Fruit fly (Drosophila melanogaster) whole organism, embryonic: ENCODE data around the gene CG33158.

ENCODE experiments used
- Abd-B ChIP-seq: fragments of 200-800 bp; sonication (Bioruptor generic); optimal IDR thresholded peaks from 2 replicates; lab custom pipeline; 2018; ENCODE audit warnings: missing biosample characterization, mild to moderate bottlenecking, missing genetic modification characterization, moderate library complexity
- Awh ChIP-seq: fragments of 200-800 bp; sonication (Bioruptor generic); IDR thresholded peaks from 2 replicates; pipeline ENCODE4, ENCODE4 v1.3.6; 2022; ENCODE audit warnings: missing biosample characterization, missing genetic modification characterization
- Blimp-1 ChIP-seq: fragments of 200-800 bp; sonication (Bioruptor generic); optimal IDR thresholded peaks from 3 replicates; lab custom pipeline; 2018; ENCODE audit warnings: missing biosample characterization, missing genetic modification characterization, mild to moderate bottlenecking, moderate library complexity, missing genetic modification reagents
- CG10543 ChIP-seq: fragments of 200-800 bp; sonication (Bioruptor generic); optimal IDR thresholded peaks from 3 replicates; lab custom pipeline; 2017; ENCODE audit warnings: missing biosample characterization, mild to moderate bottlenecking, missing genetic modification characterization, moderate library complexity
- CG10979 ChIP-seq: fragments of 200-800 bp; sonication (Bioruptor generic); optimal IDR thresholded peaks from 2 replicates; lab custom pipeline; 2018; ENCODE audit warnings: missing biosample characterization, mild to moderate bottlenecking, missing genetic modification characterization, moderate library complexity
- CG11456 ChIP-seq: fragments of 200-800 bp; sonication (Bioruptor generic); IDR thresholded peaks from 3 replicates; pipeline ENCODE4 v1.3.6; 2022; ENCODE audit warnings: missing biosample characterization, missing genetic modification characterization
- CG11696 ChIP-seq: fragments of 200-800 bp; sonication (Bioruptor generic); IDR thresholded peaks from 2 replicates; pipeline ENCODE4 v1.3.6; 2022; ENCODE audit warnings: missing biosample characterization, missing genetic modification characterization
- CG16813 ChIP-seq: fragments of 200-800 bp; sonication (Bioruptor generic); IDR thresholded peaks from 3 replicates; pipeline ENCODE4 v1.3.6; 2022; ENCODE audit warnings: missing biosample characterization, missing genetic modification characterization; ENCODE audit not compliant: partially characterized antibody
- CG17359 ChIP-seq: fragments of 200-800 bp; sonication (Bioruptor generic); optimal IDR thresholded peaks from 3 replicates; lab custom pipeline; 2018; ENCODE audit warnings: missing biosample characterization, mild to moderate bottlenecking, missing genetic modification characterization, moderate library complexity
- CG18262 ChIP-seq: fragments of 200-800 bp; optimal IDR thresholded peaks from 3 replicates; lab custom pipeline; 2019; ENCODE audit warnings: missing biosample characterization, mild to moderate bottlenecking, missing genetic modification characterization, moderate library complexity
- CG2875 ChIP-seq: fragments of 200-800 bp; sonication (Bioruptor generic); optimal IDR thresholded peaks from 2 replicates; lab custom pipeline; 2017; ENCODE audit warnings: missing biosample characterization, mild to moderate bottlenecking, missing genetic modification characterization, missing genetic modification reagents
- CG31365 ChIP-seq: fragments of 200-800 bp; sonication (Bioruptor generic); optimal IDR thresholded peaks from 2 replicates; lab custom pipeline; 2018; ENCODE audit warnings: missing biosample characterization, mild to moderate bottlenecking, missing genetic modification characterization
- CG31388 ChIP-seq: fragments of 200-800 bp; sonication (Bioruptor generic); optimal IDR thresholded peaks from 2 replicates; lab custom pipeline; 2016; ENCODE audit warnings: missing biosample characterization, missing genetic modification characterization
- CG3847 ChIP-seq: fragments of 200-800 bp; sonication (Bioruptor generic); IDR thresholded peaks from 2 replicates; pipeline ENCODE4 v1.3.6; 2022; ENCODE audit warnings: missing biosample characterization, missing genetic modification characterization
- CG4360 ChIP-seq: fragments of 200-800 bp; sonication (Bioruptor generic); IDR thresholded peaks from 2 replicates; pipeline ENCODE4 v1.3.6; 2022; ENCODE audit warnings: missing biosample characterization, missing genetic modification characterization
- CG4424 ChIP-seq: fragments of 200-800 bp; sonication (Bioruptor generic); optimal IDR thresholded peaks from 3 replicates; lab custom pipeline; 2016; ENCODE audit warnings: missing biosample characterization, missing genetic modification characterization
- CG4820 ChIP-seq: fragments of 200-800 bp; sonication (Bioruptor generic); optimal IDR thresholded peaks from 3 replicates; lab custom pipeline; 2016; ENCODE audit warnings: missing biosample characterization, missing genetic modification characterization
- CG6175 ChIP-seq: fragments of 200-800 bp; sonication (Bioruptor generic); IDR thresholded peaks from 3 replicates; pipeline ENCODE4 v1.3.6; 2022; ENCODE audit warnings: missing biosample characterization, missing genetic modification characterization
- CG7357 ChIP-seq: fragments of 200-800 bp; sonication (Bioruptor generic); IDR thresholded peaks from 3 replicates; pipeline ENCODE4 v1.3.6; 2022; ENCODE audit warnings: missing biosample characterization, missing genetic modification characterization
- CG9727 ChIP-seq: fragments of 200-800 bp; sonication (Bioruptor generic); optimal IDR thresholded peaks from 3 replicates; lab custom pipeline; 2017; ENCODE audit warnings: missing biosample characterization, mild to moderate bottlenecking, missing genetic modification characterization
- CG9817 ChIP-seq: fragments of 200-800 bp; sonication (Bioruptor generic); optimal IDR thresholded peaks from 2 replicates; lab custom pipeline; 2018; ENCODE audit warnings: missing biosample characterization, mild to moderate bottlenecking, missing genetic modification characterization, moderate library complexity
- HLH3B ChIP-seq: fragments of 200-800 bp; sonication (Bioruptor generic); IDR thresholded peaks from 2 replicates; pipeline ENCODE4 v1.3.6; 2022; ENCODE audit warnings: missing biosample characterization, missing genetic modification characterization
- Hr51 ChIP-seq, 2 experiments: fragments of 200-800 bp; sonication (Bioruptor generic); optimal IDR thresholded peaks; 2 replicates in 1 of 2; 3 replicates in 1 of 2; lab custom pipeline; 2016 to 2018; ENCODE audit warnings: missing biosample characterization in 2 of 2, missing genetic modification characterization in 2 of 2, mild to moderate bottlenecking in 1 of 2, moderate library complexity in 1 of 2
- Lhr ChIP-seq: fragments of 200-800 bp; sonication (Bioruptor generic); optimal IDR thresholded peaks from 3 replicates; lab custom pipeline; 2017; ENCODE audit warnings: mild to moderate bottlenecking, missing biosample characterization, missing genetic modification reagents, missing genetic modification characterization
- Xbp1 ChIP-seq: fragments of 200-800 bp; sonication (Bioruptor generic); optimal IDR thresholded peaks from 3 replicates; lab custom pipeline; 2016; ENCODE audit warnings: missing biosample characterization, mild to moderate bottlenecking, missing genetic modification characterization
- Xrp1 ChIP-seq: fragments of 200-800 bp; sonication (Bioruptor generic); IDR thresholded peaks from 2 replicates; pipeline ENCODE4 v1.3.6; 2022; ENCODE audit warnings: missing biosample characterization, missing genetic modification characterization
- abd-A ChIP-seq: fragments of 200-800 bp; sonication (Bioruptor generic); optimal IDR thresholded peaks from 3 replicates; lab custom pipeline; 2019; ENCODE audit warnings: missing biosample characterization, mild to moderate bottlenecking, missing genetic modification characterization, moderate library complexity
- ap ChIP-seq: fragments of 200-800 bp; sonication (Bioruptor generic); IDR thresholded peaks from 2 replicates; pipeline ENCODE4 v1.3.6; 2022; ENCODE audit warnings: missing biosample characterization, missing genetic modification characterization
- az2 ChIP-seq: fragments of 200-800 bp; sonication (Bioruptor generic); optimal IDR thresholded peaks from 3 replicates; lab custom pipeline; 2016; ENCODE audit warnings: missing biosample characterization, missing genetic modification characterization
- bab2 ChIP-seq: fragments of 200-800 bp; sonication (Bioruptor generic); optimal IDR thresholded peaks from 2 replicates; lab custom pipeline; 2016; ENCODE audit warnings: missing biosample characterization, missing genetic modification characterization
- bsh ChIP-seq, 2 experiments: fragments of 200-800 bp; sonication (Bioruptor generic); optimal IDR thresholded peaks; 2 replicates each; lab custom pipeline; 2017 to 2018; ENCODE audit warnings: mild to moderate bottlenecking in 2 of 2, missing biosample characterization in 2 of 2, missing genetic modification characterization in 2 of 2, moderate library complexity in 1 of 2
- ci ChIP-seq: fragments of 200-800 bp; sonication (Bioruptor generic); IDR thresholded peaks from 3 replicates; pipeline ENCODE4 v1.3.6; 2022; ENCODE audit warnings: missing biosample characterization, missing genetic modification characterization
- dpn ChIP-seq, 2 experiments: fragments of 200-800 bp; sonication (Bioruptor generic); optimal IDR thresholded peaks; 3 replicates each; lab custom pipeline; 2016; ENCODE audit warnings: missing biosample characterization in 2 of 2, missing genetic modification characterization in 2 of 2
- ewg ChIP-seq: fragments of 200-800 bp; sonication (Bioruptor generic); optimal IDR thresholded peaks from 3 replicates; lab custom pipeline; 2017; ENCODE audit warnings: mild to moderate bottlenecking, missing biosample characterization, missing genetic modification reagents, missing genetic modification characterization
- grn ChIP-seq: fragments of 200-800 bp; sonication (Bioruptor generic); optimal IDR thresholded peaks from 3 replicates; lab custom pipeline; 2017; ENCODE audit warnings: missing biosample characterization, missing genetic modification characterization
- hkb ChIP-seq, 2 experiments: fragments of 200-800 bp in 1 of 2; fragments of >200 bp in 1 of 2; sonication (Bioruptor generic) in 1 of 2; IDR thresholded peaks in 1 of 2; optimal IDR thresholded peaks in 1 of 2; 2 replicates each; pipeline versions ENCODE4 v1.3.6 to Lab custom; 2017 to 2022; ENCODE audit warnings: missing biosample characterization in 1 of 2, missing genetic modification characterization in 1 of 2
- ind ChIP-seq: fragments of 200-800 bp; sonication (Bioruptor generic); optimal IDR thresholded peaks from 3 replicates; lab custom pipeline; 2016; ENCODE audit warnings: missing biosample characterization, missing genetic modification characterization
- kni ChIP-seq: fragments of 200-800 bp; sonication (Bioruptor generic); optimal IDR thresholded peaks from 3 replicates; lab custom pipeline; 2017; ENCODE audit warnings: mild to moderate bottlenecking, missing biosample characterization, missing genetic modification reagents, missing genetic modification characterization
- maf-S ChIP-seq: fragments of 200-800 bp; sonication (Bioruptor generic); optimal IDR thresholded peaks from 2 replicates; lab custom pipeline; 2016; ENCODE audit warnings: missing biosample characterization, missing genetic modification characterization
- oc ChIP-seq: fragments of 200-800 bp; sonication (Bioruptor generic); optimal IDR thresholded peaks from 2 replicates; lab custom pipeline; 2018; ENCODE audit warnings: missing biosample characterization, mild to moderate bottlenecking, missing genetic modification characterization, moderate library complexity
- org-1 ChIP-seq: fragments of 200-800 bp; sonication (Bioruptor generic); optimal IDR thresholded peaks from 2 replicates; lab custom pipeline; 2017; ENCODE audit warnings: missing biosample characterization, missing genetic modification characterization
- phol ChIP-seq: fragments of 200-800 bp; sonication (Bioruptor generic); optimal IDR thresholded peaks from 3 replicates; lab custom pipeline; 2018; ENCODE audit warnings: missing biosample characterization, mild to moderate bottlenecking, missing genetic modification characterization, moderate library complexity
- pros ChIP-seq: fragments of 200-800 bp; sonication (Bioruptor generic); optimal IDR thresholded peaks from 3 replicates; lab custom pipeline; 2019; ENCODE audit warnings: missing biosample characterization, mild to moderate bottlenecking, missing genetic modification characterization, moderate library complexity
- pum ChIP-seq: fragments of 200-800 bp; sonication (Bioruptor generic); optimal IDR thresholded peaks from 2 replicates; lab custom pipeline; 2016; ENCODE audit warnings: missing biosample characterization, missing genetic modification characterization
- stc ChIP-seq: fragments of 200-800 bp; sonication (Bioruptor generic); IDR thresholded peaks from 2 replicates; pipeline ENCODE4 v1.3.6; 2022; ENCODE audit warnings: missing biosample characterization, missing genetic modification characterization
- tna ChIP-seq: fragments of 200-800 bp; sonication (Bioruptor generic); IDR thresholded peaks from 2 replicates; pipeline ENCODE4 v1.3.6; 2022; ENCODE audit warnings: missing biosample characterization, missing genetic modification characterization; ENCODE audit not compliant: partially characterized antibody
- ttk ChIP-seq: fragments of 200-800 bp; sonication (Bioruptor generic); IDR thresholded peaks from 2 replicates; pipeline ENCODE4 v2.1.2; 2022; ENCODE audit warnings: missing biosample characterization, missing genetic modification characterization

The CG33158 gene

DNA sequence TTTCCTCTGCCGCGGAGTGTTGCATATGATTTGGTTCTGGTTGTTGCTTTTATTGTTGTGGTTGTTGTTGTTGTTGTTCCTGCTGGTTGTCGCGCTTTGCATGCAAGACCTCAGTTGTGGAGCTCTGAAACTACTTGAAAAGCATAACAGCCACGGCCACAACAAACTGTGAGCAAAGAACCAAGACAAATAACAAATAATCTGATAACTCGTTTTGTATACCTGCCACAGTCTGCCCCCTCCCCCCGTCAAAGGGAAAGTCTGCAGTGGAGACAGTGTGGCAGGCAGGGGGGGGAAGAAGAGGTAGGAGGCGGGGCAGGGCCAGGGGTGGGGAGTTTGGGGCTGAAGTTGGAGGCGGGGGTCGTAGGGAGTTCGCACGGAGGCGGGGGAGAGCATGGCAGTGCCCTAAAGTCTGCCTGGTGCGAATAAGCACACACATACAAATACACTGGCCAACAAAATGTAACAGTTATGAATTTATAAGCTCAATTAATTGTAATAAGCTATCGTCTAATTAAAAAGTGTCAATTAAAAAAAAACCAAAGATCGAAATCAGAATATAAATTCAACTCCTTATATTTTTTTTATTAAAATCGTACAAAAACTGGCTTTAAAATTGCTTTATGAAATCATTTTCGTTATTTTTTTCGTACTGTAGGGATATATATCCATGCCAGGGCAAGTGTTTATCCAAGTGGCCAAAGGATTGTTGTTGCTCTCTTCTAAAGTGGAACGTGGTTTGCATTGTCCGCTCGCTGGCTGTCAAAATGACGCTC lies 69.3 kb downstream of the CG33158 start (continued):
- no peak for TF ChIP-seq CG2875
- peak; percentile 45 for TF ChIP-seq CG17359
- peak; percentile 24 for TF ChIP-seq az2
- TF ChIP-seq pros (GFP tag; lab: Kevin White, UChicago), result peak; percentile 71
- peak; percentile 16 for TF ChIP-seq org-1 (GFP tag; lab: Kevin White, UChicago)
- peak; percentile 43; the same call in 1 of the 2 replicates for TF ChIP-seq ttk (GFP tag; lab: Robert Waterston, UW)
- TF ChIP-seq CG6175 (GFP tag; lab: Robert Waterston, UW), result peak; percentile 61; the same call in 1 of the 3 replicates
- TF ChIP-seq bsh (GFP tag; optimal IDR thresholded peaks at IDR 0.05; lab: Kevin White, UChicago), result peak; percentile 30 to 41
- no peak for TF ChIP-seq CG31388 (GFP tag; lab: Kevin White, UChicago)
- TF ChIP-seq dpn (GFP tag; optimal IDR thresholded peaks at IDR 0.05; lab: Kevin White, UChicago), result no peak
- no peak for TF ChIP-seq pum (GFP tag; lab: Kevin White, UChicago)
- TF ChIP-seq Lhr (GFP tag; lab: Kevin White, UChicago), result peak; percentile 26
- TF ChIP-seq CG4820, result peak; percentile 34
- TF ChIP-seq CG9727 (GFP tag; lab: Kevin White, UChicago), result peak; percentile 26
- TF ChIP-seq kni (GFP tag; lab: Kevin White, UChicago), result peak; percentile 98
- no peak for TF ChIP-seq CG11696 (GFP tag; lab: Robert Waterston, UW)
- no peak for TF ChIP-seq tna (GFP tag; lab: Robert Waterston, UW)
- 0 out of 3 replicates have a peak, but pooled peaks have one; percentile 37 for TF ChIP-seq CG11456 (GFP tag; lab: Robert Waterston, UW)
- peak; percentile 46 for TF ChIP-seq Xrp1 (GFP tag; lab: Robert Waterston, UW)
- TF ChIP-seq CG18262 (tag; lab: Kevin White, UChicago), result peak; percentile 56
- 0 out of 3 replicates have a peak, but pooled peaks have one; percentile 54 for TF ChIP-seq ci (GFP tag; lab: Robert Waterston, UW)
- peak; percentile 69 for TF ChIP-seq CG10979 (tag; lab: Kevin White, UChicago)
- TF ChIP-seq CG3847 (GFP tag; lab: Robert Waterston, UW), result no peak
- peak; percentile 62 for TF ChIP-seq abd-A (tag; lab: Kevin White, UChicago)
- TF ChIP-seq grn (GFP tag; lab: Kevin White, UChicago), result peak; percentile 45
- TF ChIP-seq CG10543 (GFP tag; lab: Kevin White, UChicago), result peak; percentile 7
- peak; percentile 65 for TF ChIP-seq phol (tag; lab: Kevin White, UChicago)
- no peak for TF ChIP-seq CG9817 (tag; lab: Kevin White, UChicago)
- peak; percentile 79 for TF ChIP-seq oc
- peak; percentile 89 for TF ChIP-seq CG4360 (GFP tag; lab: Robert Waterston, UW)
- peak; percentile 8 for TF ChIP-seq Xbp1 (GFP tag; lab: Kevin White, UChicago)
- TF ChIP-seq Awh (GFP tag; lab: Robert Waterston, UW), result 0 out of 2 replicates have a peak, but pooled peaks have one; percentile 26
- peak; percentile 40 for TF ChIP-seq CG4424 (GFP tag; lab: Kevin White, UChicago)
- TF ChIP-seq ewg (GFP tag; lab: Kevin White, UChicago), result peak; percentile 28
- peak; percentile 3 for TF ChIP-seq bab2 (GFP tag; lab: Kevin White, UChicago)
- no peak for TF ChIP-seq hkb (optimal IDR thresholded peaks at IDR 0.05; lab: Kevin White, UChicago)
- TF ChIP-seq hkb (GFP tag; IDR thresholded peaks at IDR 0.05; lab: Robert Waterston, UW), result 0 out of 2 replicates have a peak, but pooled peaks have one; percentile 29
- TF ChIP-seq HLH3B, result 0 out of 2 replicates have a peak, but pooled peaks have one; percentile 5
- no peak for TF ChIP-seq CG31365 (tag; lab: Kevin White, UChicago)
- no peak for TF ChIP-seq maf-S (GFP tag; lab: Kevin White, UChicago)
- no peak for TF ChIP-seq CG7357 (GFP tag; lab: Robert Waterston, UW)
- TF ChIP-seq CG16813, result no peak
- TF ChIP-seq Abd-B (GFP tag; lab: Kevin White, UChicago), result peak; percentile 29
- peak in 1 of 2 experiments; percentile 29 for TF ChIP-seq Hr51 (GFP tag; optimal IDR thresholded peaks at IDR 0.05; lab: Kevin White, UChicago)
- TF ChIP-seq Blimp-1, result peak; percentile 81
- TF ChIP-seq ap (GFP tag; lab: Robert Waterston, UW), result no peak
- TF ChIP-seq stc (GFP tag; lab: Robert Waterston, UW), result no peak
- TF ChIP-seq ind (GFP tag; lab: Kevin White, UChicago), result peak; percentile 14
